Worm (Caenorhabditis elegans) whole organism, young adult: ENCODE data around the gene got-2.2.

ENCODE experiments used
- C06A6.2 ChIP-seq: fragments of 200-800 bp; sonication (Bioruptor generic); conservative IDR thresholded peaks from 2 replicates; pipeline ENCODE4 v1.3.6; 2022; ENCODE audit warnings: missing genetic modification characterization, missing compliant biosample characterization
- D2030.7 ChIP-seq: fragments of 200-800 bp; sonication (Bioruptor generic); IDR thresholded peaks from 2 replicates; pipeline ENCODE4 v1.3.6; 2022; ENCODE audit warnings: missing genetic modification reagents, missing genetic modification characterization, missing compliant biosample characterization
- F23B12.7 ChIP-seq: sonication (generic microtip); optimal IDR thresholded peaks from 2 replicates; lab custom pipeline; 2017; ENCODE audit warnings: missing genetic modification characterization, mild to moderate bottlenecking, missing compliant biosample characterization, antibody characterized with exemption, moderate library complexity; ENCODE audit not compliant: insufficient read depth
- F49E8.2 ChIP-seq: sonication (generic microtip); optimal IDR thresholded peaks from 3 replicates; lab custom pipeline; 2017; ENCODE audit warnings: missing genetic modification characterization, mild to moderate bottlenecking, missing compliant biosample characterization, antibody characterized with exemption, moderate library complexity; ENCODE audit not compliant: insufficient read depth
- F57C9.4 ChIP-seq: sonication (generic microtip); optimal IDR thresholded peaks from 2 replicates; lab custom pipeline; 2017; ENCODE audit warnings: mild to moderate bottlenecking, missing genetic modification characterization, missing compliant biosample characterization
- K12H6.12 ChIP-seq: fragments of 200-800 bp; sonication (Bioruptor generic); optimal IDR thresholded peaks from 2 replicates; lab custom pipeline; 2018; ENCODE audit warnings: mild to moderate bottlenecking, missing genetic modification characterization, missing compliant biosample characterization
- T07F8.4 ChIP-seq: sonication (generic microtip); optimal IDR thresholded peaks from 2 replicates; lab custom pipeline; 2016; ENCODE audit warnings: mild to moderate bottlenecking, missing genetic modification characterization, moderate library complexity, missing compliant biosample characterization
- T26A5.8 ChIP-seq: sonication (generic microtip); optimal IDR thresholded peaks from 2 replicates; lab custom pipeline; 2016; ENCODE audit warnings: missing genetic modification characterization, missing compliant biosample characterization
- Y56A3A.18 ChIP-seq: fragments of 200-800 bp; sonication (Bioruptor generic); IDR thresholded peaks from 2 replicates; pipeline ENCODE4 v1.3.6; 2022; ENCODE audit warnings: missing genetic modification reagents, missing genetic modification characterization, missing compliant biosample characterization
- Y95B8A.8 ChIP-seq: fragments of 200-800 bp; sonication (Bioruptor generic); IDR thresholded peaks from 2 replicates; pipeline ENCODE4 v1.3.6; 2022; ENCODE audit warnings: missing genetic modification reagents, missing genetic modification characterization, missing compliant biosample characterization
- ZK185.1 ChIP-seq: sonication (generic microtip); optimal IDR thresholded peaks from 2 replicates; lab custom pipeline; 2016; ENCODE audit warnings: mild to moderate bottlenecking, missing genetic modification characterization, missing compliant biosample characterization; ENCODE audit not compliant: poor library complexity, severe bottlenecking
- aptf-2 ChIP-seq: fragments of 200-800 bp; sonication (Bioruptor generic); conservative IDR thresholded peaks from 2 replicates; pipeline ENCODE4 v1.3.6; 2022; ENCODE audit warnings: missing genetic modification reagents, missing genetic modification characterization, missing compliant biosample characterization
- aptf-3 ChIP-seq: fragments of 200-800 bp; sonication (Bioruptor generic); IDR thresholded peaks from 2 replicates; pipeline ENCODE4 v1.3.6; 2022; ENCODE audit warnings: missing genetic modification characterization, missing compliant biosample characterization
- athp-1 ChIP-seq: sonication (generic microtip); optimal IDR thresholded peaks from 2 replicates; lab custom pipeline; 2017; ENCODE audit warnings: mild to moderate bottlenecking, missing genetic modification characterization, missing compliant biosample characterization
- cebp-1 ChIP-seq, 2 experiments: fragments of 200-800 bp in 1 of 2; sonication (Bioruptor generic) in 1 of 2; sonication (generic microtip) in 1 of 2; IDR thresholded peaks in 1 of 2; optimal IDR thresholded peaks in 1 of 2; 2 replicates each; pipeline versions ENCODE4 v1.3.6 to Lab custom; 2017 to 2022; ENCODE audit warnings: missing compliant biosample characterization in 2 of 2, missing genetic modification characterization in 2 of 2, mild to moderate bottlenecking in 1 of 2, missing genetic modification reagents in 1 of 2, moderate library complexity in 1 of 2
- cebp-2 ChIP-seq: fragments of 200-800 bp; sonication (Bioruptor generic); IDR thresholded peaks from 2 replicates; pipeline ENCODE4 v1.3.6; 2022; ENCODE audit warnings: missing genetic modification characterization, missing compliant biosample characterization
- ceh-58 ChIP-seq: fragments of 200-800 bp; sonication (Bioruptor generic); IDR thresholded peaks from 2 replicates; pipeline ENCODE4 v1.3.6; 2022; ENCODE audit warnings: missing genetic modification characterization, missing compliant biosample characterization
- ceh-91 ChIP-seq: fragments of 200-800 bp; sonication (Bioruptor generic); IDR thresholded peaks from 2 replicates; pipeline ENCODE4 v1.3.6; 2022; ENCODE audit warnings: missing genetic modification reagents, missing genetic modification characterization, missing compliant biosample characterization
- chd-7 ChIP-seq: sonication (generic microtip); optimal IDR thresholded peaks from 2 replicates; lab custom pipeline; 2016; ENCODE audit warnings: mild to moderate bottlenecking, missing genetic modification characterization, moderate library complexity, missing compliant biosample characterization
- dox-1 ChIP-seq: fragments of 200-800 bp; sonication (Bioruptor generic); IDR thresholded peaks from 2 replicates; pipeline ENCODE4 v1.3.6; 2022; ENCODE audit warnings: missing genetic modification reagents, missing genetic modification characterization, missing compliant biosample characterization
- ets-4 ChIP-seq: fragments of 200-800 bp; sonication (Bioruptor generic); optimal IDR thresholded peaks from 2 replicates; lab custom pipeline; 2018; ENCODE audit warnings: mild to moderate bottlenecking, missing genetic modification characterization, missing compliant biosample characterization
- fkh-3 ChIP-seq: sonication (generic microtip); optimal IDR thresholded peaks from 2 replicates; lab custom pipeline; 2016; ENCODE audit warnings: mild to moderate bottlenecking, missing genetic modification characterization, missing compliant biosample characterization
- hlh-26 ChIP-seq: fragments of 200-800 bp; sonication (Bioruptor generic); conservative IDR thresholded peaks from 2 replicates; pipeline ENCODE4 v1.3.6; 2022; ENCODE audit warnings: missing genetic modification reagents, missing genetic modification characterization, missing compliant biosample characterization
- hmg-1.2 ChIP-seq: fragments of 200-800 bp; sonication (Bioruptor generic); IDR thresholded peaks from 2 replicates; pipeline ENCODE4 v1.3.6; 2022; ENCODE audit warnings: missing genetic modification reagents, missing genetic modification characterization, missing compliant biosample characterization
- hmg-20 ChIP-seq: fragments of 200-800 bp; sonication (Bioruptor generic); IDR thresholded peaks from 2 replicates; pipeline ENCODE4 v1.3.6; 2022; ENCODE audit warnings: missing genetic modification reagents, missing genetic modification characterization, missing compliant biosample characterization
- lag-1 ChIP-seq: fragments of 200-800 bp; sonication (Bioruptor generic); IDR thresholded peaks from 2 replicates; pipeline ENCODE4 v1.3.6; 2022; ENCODE audit warnings: missing genetic modification reagents, missing genetic modification characterization, missing compliant biosample characterization
- let-607 ChIP-seq, 2 experiments: fragments of 200-800 bp in 1 of 2; sonication (Bioruptor generic) in 1 of 2; sonication (generic microtip) in 1 of 2; optimal IDR thresholded peaks; 2 replicates each; lab custom pipeline; 2016 to 2018; ENCODE audit warnings: mild to moderate bottlenecking in 2 of 2, missing compliant biosample characterization in 2 of 2, missing genetic modification characterization in 2 of 2, moderate library complexity in 2 of 2, missing genotype in 1 of 2
- lin-40 ChIP-seq: sonication (generic microtip); optimal IDR thresholded peaks from 2 replicates; lab custom pipeline; 2016; ENCODE audit warnings: missing genetic modification characterization, mild to moderate bottlenecking, missing compliant biosample characterization, missing genotype, missing genetic modification reagents
- lin-54 ChIP-seq: fragments of 200-800 bp; sonication (Bioruptor generic); optimal IDR thresholded peaks from 2 replicates; lab custom pipeline; 2018; ENCODE audit warnings: mild to moderate bottlenecking, missing genetic modification characterization, missing compliant biosample characterization
- lir-1 ChIP-seq: fragments of 200-800 bp; sonication (Bioruptor generic); conservative IDR thresholded peaks from 2 replicates; pipeline ENCODE4 v1.3.6; 2022; ENCODE audit warnings: missing genetic modification reagents, missing genetic modification characterization, missing compliant biosample characterization
- madf-3 ChIP-seq: fragments of 200-800 bp; sonication (Bioruptor generic); IDR thresholded peaks from 2 replicates; pipeline ENCODE4 v1.3.6; 2022; ENCODE audit warnings: missing genetic modification reagents, missing genetic modification characterization, missing compliant biosample characterization
- madf-6 ChIP-seq: fragments of 200-800 bp; sonication (Bioruptor generic); IDR thresholded peaks from 2 replicates; pipeline ENCODE4 v1.3.6; 2022; ENCODE audit warnings: missing genetic modification reagents, missing genetic modification characterization, missing compliant biosample characterization
- mel-28 ChIP-seq: sonication (generic microtip); optimal IDR thresholded peaks from 2 replicates; lab custom pipeline; 2016; ENCODE audit warnings: borderline replicate concordance, mild to moderate bottlenecking, missing genetic modification characterization, missing compliant biosample characterization
- mes-4 ChIP-seq: sonication (generic microtip); optimal IDR thresholded peaks from 2 replicates; lab custom pipeline; 2016; ENCODE audit warnings: missing genotype, missing genetic modification characterization, missing compliant biosample characterization
- nfya-2 ChIP-seq: fragments of 200-800 bp; sonication (Bioruptor generic); IDR thresholded peaks from 2 replicates; pipeline ENCODE4 v1.3.6; 2022; ENCODE audit warnings: missing genetic modification reagents, missing genetic modification characterization, missing compliant biosample characterization
- nhr-120 ChIP-seq: fragments of 200-800 bp; sonication (Bioruptor generic); IDR thresholded peaks from 2 replicates; pipeline ENCODE4 v1.3.6; 2022; ENCODE audit warnings: missing genetic modification characterization, missing compliant biosample characterization
- nhr-80 ChIP-seq: sonication (generic microtip); optimal IDR thresholded peaks from 2 replicates; lab custom pipeline; 2016; ENCODE audit warnings: missing genetic modification characterization, missing compliant biosample characterization
- rcor-1 ChIP-seq: fragments of 200-800 bp; sonication (Bioruptor generic); IDR thresholded peaks from 2 replicates; pipeline ENCODE4 v1.3.6; 2022; ENCODE audit warnings: missing genetic modification reagents, missing genetic modification characterization, missing compliant biosample characterization
- sea-2 ChIP-seq: fragments of 200-800 bp; sonication (Bioruptor generic); IDR thresholded peaks from 2 replicates; pipeline ENCODE4 v1.3.6; 2022; ENCODE audit warnings: missing genetic modification characterization, missing compliant biosample characterization
- snpc-1.1 ChIP-seq: sonication (generic microtip); optimal IDR thresholded peaks from 2 replicates; lab custom pipeline; 2017; ENCODE audit warnings: missing genetic modification characterization, mild to moderate bottlenecking, missing compliant biosample characterization, antibody characterized with exemption, moderate library complexity, missing genotype, missing genetic modification reagents; ENCODE audit not compliant: insufficient read depth
- snpc-4 ChIP-seq, 5 experiments: fragments of 150-350 bp in 1 of 5; sonication (generic microtip) in 4 of 5; optimal IDR thresholded peaks; 2 replicates each; lab custom pipeline; 2014 to 2018; ENCODE audit warnings: missing genetic modification characterization in 5 of 5, missing biosample characterization in 3 of 5, antibody characterized with exemption in 2 of 5, mild to moderate bottlenecking in 2 of 5, missing compliant biosample characterization in 2 of 5, missing genotype in 2 of 5, moderate library complexity in 2 of 5, missing genetic modification reagents in 1 of 5
- tbx-9 ChIP-seq: sonication (generic microtip); optimal IDR thresholded peaks from 2 replicates; lab custom pipeline; 2016; ENCODE audit warnings: borderline replicate concordance, missing genetic modification characterization, inconsistent platforms, missing compliant biosample characterization
- tlf-1 ChIP-seq: fragments of 200-800 bp; sonication (Bioruptor generic); optimal IDR thresholded peaks from 2 replicates; lab custom pipeline; 2018; ENCODE audit warnings: mild to moderate bottlenecking, missing genetic modification characterization, missing compliant biosample characterization
- xnd-1 ChIP-seq: sonication (generic microtip); optimal IDR thresholded peaks from 2 replicates; lab custom pipeline; 2016; ENCODE audit warnings: missing genotype, missing genetic modification reagents, missing genetic modification characterization, missing compliant biosample characterization
- ztf-22 ChIP-seq: fragments of 200-800 bp; sonication (Bioruptor generic); optimal IDR thresholded peaks from 2 replicates; lab custom pipeline; 2018; ENCODE audit warnings: mild to moderate bottlenecking, missing genetic modification characterization, moderate library complexity, missing compliant biosample characterization
- ztf-25 ChIP-seq: fragments of 200-800 bp; sonication (Bioruptor generic); IDR thresholded peaks from 2 replicates; pipeline ENCODE4 v1.3.6; 2022; ENCODE audit warnings: missing genetic modification reagents, missing genetic modification characterization, missing compliant biosample characterization
- ztf-6 ChIP-seq: fragments of 200-800 bp; sonication (Bioruptor generic); IDR thresholded peaks from 2 replicates; pipeline ENCODE4 v1.3.6; 2022; ENCODE audit warnings: missing genetic modification reagents, missing genetic modification characterization, missing compliant biosample characterization

The got-2.2 gene

DNA sequence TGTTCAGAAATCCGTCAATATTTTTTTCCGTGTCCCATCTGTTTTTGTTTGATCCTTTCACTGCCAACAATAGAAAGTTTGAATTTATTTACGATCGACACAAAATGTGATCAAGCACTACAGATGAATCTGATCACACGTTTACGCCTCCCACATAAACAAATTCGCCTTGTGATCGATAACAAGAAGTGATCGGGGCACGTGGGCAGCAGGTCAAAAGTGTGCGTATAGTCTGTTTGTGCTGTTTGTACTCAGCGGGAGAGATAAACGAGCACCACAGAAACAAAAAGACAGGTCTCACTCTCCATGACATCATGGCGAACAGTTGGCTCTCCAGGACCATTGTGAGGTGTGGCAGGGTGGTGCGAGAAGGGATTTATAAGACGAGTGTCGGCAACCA, 14.8 kb downstream of the got-2.2 start:
- TF ChIP-seq ets-4 (GFP tag; lab: Kevin White, UChicago) (peak; percentile 46), hlh-26 (no peak), cebp-1 (GFP tag; IDR thresholded peaks at IDR 0.05; lab: Robert Waterston, UW) (peak; percentile 41; the same call in 1 of the 2 replicates), cebp-1 (tag; optimal IDR thresholded peaks at IDR 0.05; lab: Kevin White, UChicago) (peak; percentile 85), Y56A3A.18 (GFP tag; lab: Robert Waterston, UW) (no peak), ceh-58 (GFP tag; lab: Robert Waterston, UW) (no peak), snpc-4 (GFP tag; optimal IDR thresholded peaks at IDR 0.05; lab: Kevin White, UChicago) (no peak), snpc-4 (tag; optimal IDR thresholded peaks at IDR 0.05; lab: Kevin White, UChicago) (peak in 3 of 4 experiments; percentile 16 to 36 (median 36)), lir-1 (GFP tag; lab: Robert Waterston, UW) (peak; percentile 65), rcor-1 (no peak), ztf-6 (GFP tag; lab: Robert Waterston, UW) (no peak), dox-1 (GFP tag; lab: Robert Waterston, UW) (peak; percentile 78), mel-28 (tag; lab: Kevin White, UChicago) (no peak), aptf-3 (GFP tag; lab: Robert Waterston, UW) (no peak), hmg-20 (GFP tag; lab: Robert Waterston, UW) (no peak), chd-7 (tag; lab: Kevin White, UChicago) (peak; percentile 86), cebp-2 (GFP tag; lab: Robert Waterston, UW) (no peak), T26A5.8 (tag; lab: Kevin White, UChicago) (no peak), nfya-2 (GFP tag; lab: Robert Waterston, UW) (no peak), ceh-91 (no peak), sea-2 (GFP tag; lab: Robert Waterston, UW) (peak; percentile 51; the same call in 1 of the 2 replicates), xnd-1 (tag; lab: Kevin White, UChicago) (no peak), athp-1 (peak; percentile 24), D2030.7 (GFP tag; lab: Robert Waterston, UW) (no peak), F57C9.4 (tag; lab: Kevin White, UChicago) (no peak), K12H6.12 (tag; lab: Kevin White, UChicago) (peak; percentile 76), Y95B8A.8 (GFP tag; lab: Robert Waterston, UW) (0 out of 2 replicates have a peak, but pooled peaks have one; percentile 59), snpc-1.1 (tag; lab: Kevin White, UChicago) (no peak), lin-40 (peak; percentile 74), mes-4 (tag; lab: Kevin White, UChicago) (no peak), F23B12.7 (no peak), ZK185.1 (tag; lab: Kevin White, UChicago) (no peak), aptf-2 (GFP tag; lab: Robert Waterston, UW) (no peak), T07F8.4 (tag; lab: Kevin White, UChicago) (no peak), ztf-22 (GFP tag; lab: Kevin White, UChicago) (peak; percentile 81), nhr-80 (peak; percentile 90), ztf-25 (no peak), hmg-1.2 (GFP tag; lab: Robert Waterston, UW) (no peak), C06A6.2 (GFP tag; lab: Robert Waterston, UW) (peak; percentile 31; the same call in 1 of the 2 replicates), lin-54 (GFP tag; lab: Kevin White, UChicago) (peak; percentile 38), madf-3 (GFP tag; lab: Robert Waterston, UW) (no peak), tbx-9 (tag; lab: Kevin White, UChicago) (no peak), F49E8.2 (tag; lab: Kevin White, UChicago) (no peak), let-607 (tag; optimal IDR thresholded peaks at IDR 0.05; lab: Kevin White, UChicago) (peak; percentile 50 to 70), nhr-120 (no peak), tlf-1 (GFP tag; lab: Kevin White, UChicago) (peak; percentile 82), fkh-3 (tag; lab: Kevin White, UChicago) (no peak), madf-6 (GFP tag; lab: Robert Waterston, UW) (peak; percentile 38), lag-1 (GFP tag; lab: Robert Waterston, UW) (no peak)
